Worm (Caenorhabditis elegans): ENCODE data around the gene F47G9.4.

DNA sequence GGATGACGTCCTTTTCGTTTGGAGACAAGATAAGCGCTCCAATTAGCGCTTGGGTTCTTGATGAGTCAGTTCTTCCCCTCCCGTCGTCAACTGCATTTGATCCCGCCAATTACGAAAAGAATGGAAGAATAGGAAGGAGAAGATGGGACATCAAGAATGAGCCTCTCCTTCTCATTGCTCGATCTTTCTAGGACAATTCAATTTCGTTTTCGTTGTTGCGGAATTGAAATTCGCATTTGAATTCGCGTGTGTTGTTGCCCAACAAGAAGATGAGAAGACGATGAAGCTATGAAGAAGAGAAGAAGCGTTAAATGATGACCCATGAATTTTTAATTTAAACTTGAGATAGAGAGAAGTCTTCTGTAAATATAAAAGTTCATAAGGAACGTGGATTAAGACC is 15.3 kb upstream of the F47G9.4 start:
- TF ChIP-seq nhr-76 (tag; optimal IDR thresholded peaks at IDR 0.05) (no peak), ztf-11 (tag; optimal IDR thresholded peaks at IDR 0.05) (no peak), nhr-28 (tag; optimal IDR thresholded peaks at IDR 0.05) (no peak)

All from whole organism, mixed stage, embryonic.